Worm (Caenorhabditis elegans) whole organism, young adult: Measurements from ENCODE around the gene C34F6.10.

Source experiments
- Y79H2A.3 ChIP-seq: fragments of 200-800 bp; sonication (Bioruptor generic); conservative IDR thresholded peaks from 2 replicates; pipeline ENCODE4 v1.3.6; 2022; ENCODE audit warnings: missing genetic modification reagents, missing genetic modification characterization, missing compliant biosample characterization
- lsy-27 ChIP-seq: sonication (generic microtip); optimal IDR thresholded peaks from 2 replicates; lab custom pipeline; 2017; ENCODE audit warnings: missing genetic modification characterization, mild to moderate bottlenecking, missing compliant biosample characterization, antibody characterized with exemption, missing genotype, borderline replicate concordance; ENCODE audit not compliant: insufficient read depth
- sdz-38 ChIP-seq: sonication (generic microtip); optimal IDR thresholded peaks from 2 replicates; lab custom pipeline; 2016; ENCODE audit warnings: missing genotype, missing genetic modification characterization, missing compliant biosample characterization
- tlf-1 ChIP-seq: fragments of 200-800 bp; sonication (Bioruptor generic); optimal IDR thresholded peaks from 2 replicates; lab custom pipeline; 2018; ENCODE audit warnings: mild to moderate bottlenecking, missing genetic modification characterization, missing compliant biosample characterization

ce11 chrX:11270882-11271281 lies 30.4 kb upstream of the C34F6.10 start, which contains the start of gene ifa-1:
- TF ChIP-seq tlf-1 (GFP tag; lab: Kevin White, UChicago) (no peak), sdz-38 (tag; lab: Kevin White, UChicago) (no peak), lsy-27 (tag; lab: Kevin White, UChicago) (no peak), Y79H2A.3 (no peak)
